Fruit fly (Drosophila melanogaster) Kc167 (cell line): ENCODE measurements around the gene PLCXD.

Experiments
- Myc ChIP-seq: fragments of >200 bp; optimal IDR thresholded peaks from 2 replicates; lab custom pipeline; 2017; ENCODE audit warnings: missing external identifiers
- Sin3A ChIP-seq: fragments of >200 bp; optimal IDR thresholded peaks from 2 replicates; lab custom pipeline; 2018; ENCODE audit warnings: missing external identifiers
- h ChIP-seq: fragments of >200 bp; optimal IDR thresholded peaks from 3 replicates; lab custom pipeline; 2018; ENCODE audit warnings: missing external identifiers
- psq ChIP-seq: fragments of >200 bp; optimal IDR thresholded peaks from 2 replicates; lab custom pipeline; 2017; ENCODE audit warnings: missing external identifiers

dm6 chr2L:12013741-12014393 is 35.4 kb upstream of the PLCXD start:
- TF ChIP-seq psq (lab: Kevin White, UChicago) (no peak), Sin3A (no peak), Myc (lab: Kevin White, UChicago) (no peak), h (lab: Kevin White, UChicago) (no peak)
